Fruit fly (Drosophila melanogaster): ENCODE results near the gene psh.
A peak's percentile ranks its signal among the peaks of the same experiment; 100 is the strongest.

Gene psh

dm6 chrX:18514767-18515166 lies 28.0 kb upstream of the psh start, which contains the start of gene CG6470:
TSS of gene CG6470 (minus strand) at chrX:18514867.
- TF ChIP-seq CG8301 (tag; optimal IDR thresholded peaks at IDR 0.05): no peak
- TF ChIP-seq CG17806 (tag; optimal IDR thresholded peaks at IDR 0.05): no peak
- no peak for TF ChIP-seq CG34367 (tag; optimal IDR thresholded peaks at IDR 0.05)

- TF ChIP-seq CG13204 (GFP tag; optimal IDR thresholded peaks at IDR 0.05) (peak; percentile 82), CG4496 (GFP tag; IDR thresholded peaks at IDR 0.05) (peak; percentile 39; the same call in 1 of the 3 replicates), Snoo (tag; optimal IDR thresholded peaks at IDR 0.05) (no peak), CG9948 (tag; optimal IDR thresholded peaks at IDR 0.05) (no peak), CG14655 (GFP tag; optimal IDR thresholded peaks at IDR 0.05) (no peak), CG34367 (tag; optimal IDR thresholded peaks at IDR 0.05) (no peak)
These were observed 25.6 kb upstream of the psh start, which contains the start of gene Ggt-1 for dm6 chrX:18512271-18512679. TSS of gene Ggt-1 (minus strand) at chrX:18512521.

dm6 chrX:18510884-18511283 lies 24.2 kb upstream of the psh start:
- TF ChIP-seq Pif1B (GFP tag; optimal IDR thresholded peaks at IDR 0.05) (no peak), CG17806 (tag; optimal IDR thresholded peaks at IDR 0.05) (no peak), rn (GFP tag; IDR thresholded peaks at IDR 0.05) (no peak), fd96Ca (GFP tag; IDR thresholded peaks at IDR 0.05) (no peak), gl (tag; optimal IDR thresholded peaks at IDR 0.05) (no peak), CG14655 (GFP tag; optimal IDR thresholded peaks at IDR 0.05) (no peak), Pif1A (GFP tag; optimal IDR thresholded peaks at IDR 0.05) (no peak), CG9948 (tag; optimal IDR thresholded peaks at IDR 0.05) (no peak), CG15710 (tag; optimal IDR thresholded peaks at IDR 0.05) (no peak)

dm6 chrX:18509430-18509829 lies 22.7 kb upstream of the psh start:
- TF ChIP-seq CG10348 (GFP tag; IDR thresholded peaks at IDR 0.05): no peak
- TF ChIP-seq Ets98B (GFP tag; IDR thresholded peaks at IDR 0.05): no peak
- no peak for TF ChIP-seq CG8159 (tag; optimal IDR thresholded peaks at IDR 0.05)
- no peak for TF ChIP-seq Pif1B (GFP tag; optimal IDR thresholded peaks at IDR 0.05)
- no peak for TF ChIP-seq CG9948 (tag; optimal IDR thresholded peaks at IDR 0.05)
- TF ChIP-seq rn (GFP tag; IDR thresholded peaks at IDR 0.05): no peak
- no peak for TF ChIP-seq CG34367 (tag; optimal IDR thresholded peaks at IDR 0.05)
- TF ChIP-seq gl (tag; optimal IDR thresholded peaks at IDR 0.05): no peak
- TF ChIP-seq CG32121 (GFP tag; IDR thresholded peaks at IDR 0.05): no peak
- no peak for TF ChIP-seq CG17806 (tag; optimal IDR thresholded peaks at IDR 0.05)
- no peak for TF ChIP-seq CG12605 (GFP tag; IDR thresholded peaks at IDR 0.05)
- no peak for TF ChIP-seq EcR (GFP tag; optimal IDR thresholded peaks at IDR 0.05)
- no peak for TF ChIP-seq CG15710 (tag; optimal IDR thresholded peaks at IDR 0.05)
- no peak for TF ChIP-seq Snoo (tag; optimal IDR thresholded peaks at IDR 0.05)
- TF ChIP-seq CG8301 (tag; optimal IDR thresholded peaks at IDR 0.05): no peak
- no peak for TF ChIP-seq Pif1A (GFP tag; optimal IDR thresholded peaks at IDR 0.05)
- TF ChIP-seq CG14655 (GFP tag; optimal IDR thresholded peaks at IDR 0.05): no peak
- no peak for TF ChIP-seq CG4496 (GFP tag; IDR thresholded peaks at IDR 0.05)
- no peak for TF ChIP-seq D1 (tag; optimal IDR thresholded peaks at IDR 0.05)

- no peak for TF ChIP-seq Ets98B (GFP tag; IDR thresholded peaks at IDR 0.05)
- TF ChIP-seq CG14655 (GFP tag; optimal IDR thresholded peaks at IDR 0.05): no peak
- no peak for TF ChIP-seq CG8159 (tag; optimal IDR thresholded peaks at IDR 0.05)
- no peak for TF ChIP-seq CG32121 (GFP tag; IDR thresholded peaks at IDR 0.05)
- TF ChIP-seq CG15710 (tag; optimal IDR thresholded peaks at IDR 0.05): no peak
- no peak for TF ChIP-seq gl (tag; optimal IDR thresholded peaks at IDR 0.05)
- no peak for TF ChIP-seq D1 (tag; optimal IDR thresholded peaks at IDR 0.05)
- no peak for TF ChIP-seq Snoo (tag; optimal IDR thresholded peaks at IDR 0.05)
- no peak for TF ChIP-seq Pif1B (GFP tag; optimal IDR thresholded peaks at IDR 0.05)
- no peak for TF ChIP-seq CG10348 (GFP tag; IDR thresholded peaks at IDR 0.05)
- no peak for TF ChIP-seq CG13204 (GFP tag; optimal IDR thresholded peaks at IDR 0.05)
- TF ChIP-seq Pif1A (GFP tag; optimal IDR thresholded peaks at IDR 0.05): no peak
- TF ChIP-seq CG9948 (tag; optimal IDR thresholded peaks at IDR 0.05): no peak
- no peak for TF ChIP-seq CG12605 (GFP tag; IDR thresholded peaks at IDR 0.05)
- TF ChIP-seq fd96Ca (GFP tag; IDR thresholded peaks at IDR 0.05): no peak
These were observed 21.8 kb upstream of the psh start for dm6 chrX:18508565-18508964.

dm6 chrX:18506639-18507528 lies 20.2 kb upstream of the psh start:
- TF ChIP-seq Snoo (tag; optimal IDR thresholded peaks at IDR 0.05) (peak; percentile 49), CG9948 (tag; optimal IDR thresholded peaks at IDR 0.05) (peak; percentile 57), CG15710 (tag; optimal IDR thresholded peaks at IDR 0.05) (peak; percentile 38), CG32121 (GFP tag; IDR thresholded peaks at IDR 0.05) (peak; percentile 82), CG12605 (GFP tag; IDR thresholded peaks at IDR 0.05) (peak; percentile 85), D1 (tag; optimal IDR thresholded peaks at IDR 0.05) (peak; percentile 17), CG17806 (tag; optimal IDR thresholded peaks at IDR 0.05) (peak; percentile 65), fd96Ca (GFP tag; IDR thresholded peaks at IDR 0.05) (peak; percentile 83), Pif1B (GFP tag; optimal IDR thresholded peaks at IDR 0.05) (peak; percentile 71), CG8159 (tag; optimal IDR thresholded peaks at IDR 0.05) (peak; percentile 57), CG10348 (GFP tag; IDR thresholded peaks at IDR 0.05) (no peak), CG4496 (GFP tag; IDR thresholded peaks at IDR 0.05) (peak; percentile 92), Pif1A (GFP tag; optimal IDR thresholded peaks at IDR 0.05) (peak; percentile 77), rn (GFP tag; IDR thresholded peaks at IDR 0.05) (peak; percentile 70; the same call in 1 of the 2 replicates), EcR (GFP tag; optimal IDR thresholded peaks at IDR 0.05) (peak; percentile 3), CG8301 (tag; optimal IDR thresholded peaks at IDR 0.05) (peak; percentile 69), CG34367 (tag; optimal IDR thresholded peaks at IDR 0.05) (peak; percentile 67), Ets98B (GFP tag; IDR thresholded peaks at IDR 0.05) (peak; percentile 86), CG14655 (GFP tag; optimal IDR thresholded peaks at IDR 0.05) (no peak), CG13204 (GFP tag; optimal IDR thresholded peaks at IDR 0.05) (no peak), gl (tag; optimal IDR thresholded peaks at IDR 0.05) (peak; percentile 30)

All from whole organism, pupa.